Comparison of ENCODE assay signal across 6 fruit fly cellular contexts in the genomic region with DNA sequence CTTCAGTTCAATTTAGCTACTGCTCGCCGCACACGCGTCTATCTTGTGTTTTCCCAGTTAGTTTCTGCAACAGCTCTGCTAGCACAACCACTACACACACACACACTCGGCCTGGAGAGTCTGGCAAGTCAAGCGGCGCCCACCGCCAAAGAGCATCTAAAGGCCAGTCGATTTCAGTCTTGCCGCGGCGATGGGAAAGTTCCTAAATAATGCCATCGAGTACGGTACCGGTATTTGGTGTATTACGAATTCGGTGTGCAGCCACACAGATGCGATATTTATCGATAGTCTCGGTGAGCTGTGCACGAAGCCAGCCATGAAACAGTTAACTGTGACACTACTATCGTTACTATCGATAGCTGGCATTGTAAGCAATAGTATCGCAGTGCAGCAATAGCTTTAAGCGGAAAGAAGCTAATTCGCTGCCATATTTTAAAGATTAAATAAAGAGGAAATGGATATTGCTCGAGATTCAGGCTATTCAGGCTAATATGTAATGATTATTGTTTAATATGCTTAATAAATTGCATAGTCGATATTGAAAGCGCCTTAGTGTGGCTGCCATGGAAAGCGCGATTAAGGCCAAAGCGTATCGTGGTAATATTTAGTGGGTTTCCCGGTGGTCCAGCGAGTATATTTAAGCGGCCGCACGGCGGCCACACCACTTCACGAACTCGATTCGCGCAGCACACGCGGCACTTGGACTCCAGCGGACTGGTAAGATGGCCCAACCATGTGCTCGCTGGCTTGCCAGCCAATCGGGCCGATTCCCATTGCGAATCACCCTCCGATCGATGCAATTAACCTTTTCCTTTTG.
TF ChIP-seq lines count a peak whose summit lies in the region.

A gene (minus strand): TSS at position 171 of the 817 bp plus-strand sequence.

- peak; percentile 5 for TF ChIP-seq CTCF in whole organism, embryonic (GFP tag; optimal IDR thresholded peaks at IDR 0.05; lab: Kevin White, UChicago)

TF ChIP-seq in Kc167, 6 proteins besides CTCF, POLR2A, EP300 and RAD21:
- TF ChIP-seq ttk (optimal IDR thresholded peaks at IDR 0.05; lab: Kevin White, UChicago): no peak
- TF ChIP-seq insv (optimal IDR thresholded peaks at IDR 0.05; lab: Kevin White, UChicago): peak; percentile 3
- TF ChIP-seq psq (optimal IDR thresholded peaks at IDR 0.05; lab: Kevin White, UChicago): no peak
- peak; percentile 100 for TF ChIP-seq Sin3A (optimal IDR thresholded peaks at IDR 0.05; lab: Kevin White, UChicago)

TF ChIP-seq in whole organism, adult, 20 proteins besides CTCF, POLR2A, EP300 and RAD21 (continues in another document):
- TF ChIP-seq kay (GFP tag; lab: Kevin White, UChicago; ENCODE audit: borderline replicate concordance): no peak
- TF ChIP-seq cic (GFP tag; optimal IDR thresholded peaks at IDR 0.05; lab: Kevin White, UChicago): peak; percentile 9
- TF ChIP-seq CG1620 (GFP tag; optimal IDR thresholded peaks at IDR 0.05; lab: Kevin White, UChicago): peak; percentile 5
- TF ChIP-seq CG33017 (tag; optimal IDR thresholded peaks at IDR 0.05; lab: Kevin White, UChicago): no peak
- TF ChIP-seq tj (GFP tag; optimal IDR thresholded peaks at IDR 0.05; lab: Kevin White, UChicago): peak; percentile 30
- no peak for TF ChIP-seq Clk (GFP tag; optimal IDR thresholded peaks at IDR 0.05; lab: Kevin White, UChicago)
- peak; percentile 3 for TF ChIP-seq toe (GFP tag; optimal IDR thresholded peaks at IDR 0.05; lab: Kevin White, UChicago)
- TF ChIP-seq CG7045 (GFP tag; optimal IDR thresholded peaks at IDR 0.05; lab: Kevin White, UChicago): no peak
- no peak for TF ChIP-seq CG12768 (GFP tag; optimal IDR thresholded peaks at IDR 0.05; lab: Kevin White, UChicago)
- TF ChIP-seq CG5204 (GFP tag; optimal IDR thresholded peaks at IDR 0.05; lab: Kevin White, UChicago): peak; percentile 22
- TF ChIP-seq Crg-1 (GFP tag; optimal IDR thresholded peaks at IDR 0.05; lab: Kevin White, UChicago): no peak
- peak; percentile 48 for TF ChIP-seq ovo (GFP tag; optimal IDR thresholded peaks at IDR 0.05; lab: Kevin White, UChicago)
- no peak for TF ChIP-seq CG11617 (GFP tag; optimal IDR thresholded peaks at IDR 0.05; lab: Kevin White, UChicago)
- TF ChIP-seq pad (GFP tag; optimal IDR thresholded peaks at IDR 0.05; lab: Kevin White, UChicago): peak; percentile 3
- peak; percentile 43 for TF ChIP-seq bab1 (GFP tag; optimal IDR thresholded peaks at IDR 0.05; lab: Kevin White, UChicago)

TF ChIP-seq in whole organism, embryonic, 481 proteins besides CTCF, POLR2A, EP300 and RAD21 (continues in another document):
- no peak for TF ChIP-seq CG15696 (tag; optimal IDR thresholded peaks at IDR 0.05; lab: Kevin White, UChicago)
- no peak for TF ChIP-seq eyg (GFP tag; optimal IDR thresholded peaks at IDR 0.05; lab: Kevin White, UChicago)
- no peak for TF ChIP-seq CG8290 (GFP tag; optimal IDR thresholded peaks at IDR 0.05; lab: Kevin White, UChicago)
- TF ChIP-seq CG8290 (tag; optimal IDR thresholded peaks at IDR 0.05; lab: Kevin White, UChicago): peak in 1 of 2 experiments; percentile 80
- TF ChIP-seq slp2 (GFP tag; optimal IDR thresholded peaks at IDR 0.05; lab: Kevin White, UChicago): no peak
- peak; percentile 95 for TF ChIP-seq mld (GFP tag; IDR thresholded peaks at IDR 0.05; lab: Robert Waterston, UW; ENCODE audit: partially characterized antibody)
- peak; percentile 86 for TF ChIP-seq dm (GFP tag; optimal IDR thresholded peaks at IDR 0.05; lab: Kevin White, UChicago)
- peak; percentile 9 for TF ChIP-seq CG12219 (GFP tag; optimal IDR thresholded peaks at IDR 0.05; lab: Kevin White, UChicago)
- no peak for TF ChIP-seq chif (GFP tag; optimal IDR thresholded peaks at IDR 0.05; lab: Kevin White, UChicago)
- TF ChIP-seq CG7745 (tag; optimal IDR thresholded peaks at IDR 0.05; lab: Kevin White, UChicago): no peak
- TF ChIP-seq CG9215 (GFP tag; IDR thresholded peaks at IDR 0.05; lab: Robert Waterston, UW): no peak
- TF ChIP-seq bab2 (GFP tag; optimal IDR thresholded peaks at IDR 0.05; lab: Kevin White, UChicago): no peak
- no peak for TF ChIP-seq Chrac-16 (GFP tag; optimal IDR thresholded peaks at IDR 0.05; lab: Kevin White, UChicago)
- TF ChIP-seq Mrtf (GFP tag; IDR thresholded peaks at IDR 0.05; lab: Robert Waterston, UW): peak; percentile 54; the same call in 1 of the 3 replicates
- peak; percentile 48; the same call in 1 of the 2 replicates for TF ChIP-seq E2f2 (GFP tag; IDR thresholded peaks at IDR 0.05; lab: Robert Waterston, UW)

TF ChIP-seq in whole organism, prepupa, 60 proteins besides CTCF, POLR2A, EP300 and RAD21 (continues in another document):
- TF ChIP-seq Sox102F (GFP tag; optimal IDR thresholded peaks at IDR 0.05; lab: Kevin White, UChicago) (no peak), salr (GFP tag; optimal IDR thresholded peaks at IDR 0.05; lab: Kevin White, UChicago) (no peak), CG6163 (GFP tag; IDR thresholded peaks at IDR 0.05; lab: Robert Waterston, UW) (peak; percentile 55), esn (GFP tag; optimal IDR thresholded peaks at IDR 0.05; lab: Kevin White, UChicago) (peak; percentile 28), eg (GFP tag; IDR thresholded peaks at IDR 0.05; lab: Robert Waterston, UW) (peak; percentile 65; the same call in 2 of the 3 replicates), fd59A (GFP tag; optimal IDR thresholded peaks at IDR 0.05; lab: Kevin White, UChicago) (no peak), CG6854 (GFP tag; optimal IDR thresholded peaks at IDR 0.05; lab: Kevin White, UChicago) (peak; percentile 65), CG3032 (tag; optimal IDR thresholded peaks at IDR 0.05; lab: Kevin White, UChicago) (no peak), Met (GFP tag; optimal IDR thresholded peaks at IDR 0.05; lab: Kevin White, UChicago) (no peak), CG3919 (GFP tag; optimal IDR thresholded peaks at IDR 0.05; lab: Kevin White, UChicago) (peak; percentile 52), Sox14 (GFP tag; optimal IDR thresholded peaks at IDR 0.05; lab: Kevin White, UChicago) (peak; percentile 30), achi (GFP tag; optimal IDR thresholded peaks at IDR 0.05; lab: Kevin White, UChicago) (no peak), lz (GFP tag; optimal IDR thresholded peaks at IDR 0.05; lab: Kevin White, UChicago) (no peak), CG7368 (GFP tag; optimal IDR thresholded peaks at IDR 0.05; lab: Kevin White, UChicago) (peak; percentile 5), CG4318 (GFP tag; optimal IDR thresholded peaks at IDR 0.05; lab: Kevin White, UChicago) (no peak), net (GFP tag; optimal IDR thresholded peaks at IDR 0.05; lab: Kevin White, UChicago) (no peak), CG11762 (GFP tag; optimal IDR thresholded peaks at IDR 0.05; lab: Kevin White, UChicago; ENCODE audit: insufficient read depth) (no peak)

TF ChIP-seq in whole organism, pupa, 21 proteins besides CTCF, POLR2A, EP300 and RAD21 (continues in another document):
- TF ChIP-seq Ets98B (GFP tag; IDR thresholded peaks at IDR 0.05; lab: Robert Waterston, UW) (peak; percentile 49), CG8159 (tag; optimal IDR thresholded peaks at IDR 0.05; lab: Kevin White, UChicago) (peak; percentile 8), Pif1A (GFP tag; optimal IDR thresholded peaks at IDR 0.05; lab: Kevin White, UChicago) (no peak), gl (tag; optimal IDR thresholded peaks at IDR 0.05; lab: Kevin White, UChicago) (no peak), CG9948 (tag; optimal IDR thresholded peaks at IDR 0.05; lab: Kevin White, UChicago) (no peak), CG13204 (GFP tag; optimal IDR thresholded peaks at IDR 0.05; lab: Kevin White, UChicago) (no peak), CG32121 (GFP tag; IDR thresholded peaks at IDR 0.05; lab: Robert Waterston, UW) (peak; percentile 42; the same call in 1 of the 2 replicates), Pif1B (GFP tag; optimal IDR thresholded peaks at IDR 0.05; lab: Kevin White, UChicago) (no peak), EcR (GFP tag; optimal IDR thresholded peaks at IDR 0.05; lab: Kevin White, UChicago) (no peak), CG4496 (GFP tag; IDR thresholded peaks at IDR 0.05; lab: Robert Waterston, UW) (peak; percentile 58; the same call in 2 of the 3 replicates), CG34367 (tag; optimal IDR thresholded peaks at IDR 0.05; lab: Kevin White, UChicago) (no peak), Snoo (tag; optimal IDR thresholded peaks at IDR 0.05; lab: Kevin White, UChicago) (no peak), CG10348 (GFP tag; IDR thresholded peaks at IDR 0.05; lab: Robert Waterston, UW) (no peak), CG14655 (GFP tag; optimal IDR thresholded peaks at IDR 0.05; lab: Kevin White, UChicago) (no peak), CG17806 (tag; optimal IDR thresholded peaks at IDR 0.05; lab: Kevin White, UChicago) (no peak), CG12605 (GFP tag; IDR thresholded peaks at IDR 0.05; lab: Robert Waterston, UW) (peak; percentile 59), CG15710 (tag; optimal IDR thresholded peaks at IDR 0.05; lab: Kevin White, UChicago) (peak; percentile 2), CG8301 (tag; optimal IDR thresholded peaks at IDR 0.05; lab: Kevin White, UChicago) (no peak)

TF ChIP-seq in whole organism, wandering third instar larva, 38 proteins besides CTCF, POLR2A, EP300 and RAD21 (continues in another document):
- TF ChIP-seq sage (GFP tag; optimal IDR thresholded peaks at IDR 0.05; lab: Kevin White, UChicago): no peak
- peak in 1 of 2 experiments; percentile 8 for TF ChIP-seq foxo (GFP tag; optimal IDR thresholded peaks at IDR 0.05; lab: Kevin White, UChicago)
- TF ChIP-seq psq (GFP tag; optimal IDR thresholded peaks at IDR 0.05; lab: Kevin White, UChicago): no peak
- TF ChIP-seq OdsH (GFP tag; optimal IDR thresholded peaks at IDR 0.05; lab: Kevin White, UChicago): no peak
- no peak for TF ChIP-seq tai (GFP tag; optimal IDR thresholded peaks at IDR 0.05; lab: Kevin White, UChicago)
- TF ChIP-seq Myc (optimal IDR thresholded peaks at IDR 0.05; lab: Kevin White, UChicago): peak; percentile 66
- TF ChIP-seq CG9705 (GFP tag; optimal IDR thresholded peaks at IDR 0.05; lab: Kevin White, UChicago): no peak
- TF ChIP-seq Sp1 (GFP tag; optimal IDR thresholded peaks at IDR 0.05; lab: Kevin White, UChicago): peak; percentile 35
- no peak for TF ChIP-seq CG32264 (GFP tag; optimal IDR thresholded peaks at IDR 0.05; lab: Kevin White, UChicago)
- no peak for TF ChIP-seq pan (optimal IDR thresholded peaks at IDR 0.05; lab: Kevin White, UChicago)
- TF ChIP-seq ey (GFP tag; optimal IDR thresholded peaks at IDR 0.05; lab: Kevin White, UChicago): no peak
- peak; percentile 67 for TF ChIP-seq Dif (GFP tag; optimal IDR thresholded peaks at IDR 0.05; lab: Kevin White, UChicago; ENCODE audit: partially characterized antibody)
- no peak for TF ChIP-seq br (GFP tag; optimal IDR thresholded peaks at IDR 0.05; lab: Kevin White, UChicago)
- TF ChIP-seq Jra (GFP tag; optimal IDR thresholded peaks at IDR 0.05; lab: Kevin White, UChicago): peak; percentile 16
- no peak for TF ChIP-seq Rel (GFP tag; optimal IDR thresholded peaks at IDR 0.05; lab: Kevin White, UChicago)
- TF ChIP-seq Rel (tag; optimal IDR thresholded peaks at IDR 0.05; lab: Kevin White, UChicago): peak; percentile 91
- peak in 1 of 2 experiments; percentile 24 for TF ChIP-seq dl (GFP tag; optimal IDR thresholded peaks at IDR 0.05; lab: Kevin White, UChicago; ENCODE audit: insufficient read depth in 1 of 2, partially characterized antibody in 2 of 2)
- no peak for TF ChIP-seq Vsx2 (GFP tag; optimal IDR thresholded peaks at IDR 0.05; lab: Kevin White, UChicago; ENCODE audit: partially characterized antibody)
- peak; percentile 34 for TF ChIP-seq dsf (GFP tag; optimal IDR thresholded peaks at IDR 0.05; lab: Kevin White, UChicago; ENCODE audit: borderline replicate concordance)
